Worm (Caenorhabditis elegans) whole organism, L2 larva: ENCODE results near the gene let-858.

ENCODE experiments used
- C34F6.9 ChIP-seq: fragments of 150-350 bp; optimal IDR thresholded peaks from 2 replicates; lab custom pipeline; 2014; ENCODE audit warnings: missing biosample characterization, missing genetic modification characterization
- F13H6.1 ChIP-seq: sonication (generic microtip); optimal IDR thresholded peaks from 2 replicates; lab custom pipeline; 2016; ENCODE audit warnings: missing genetic modification characterization, missing compliant biosample characterization
- R02D3.7 ChIP-seq: fragments of 150-350 bp; optimal IDR thresholded peaks from 2 replicates; lab custom pipeline; 2014; ENCODE audit warnings: missing biosample characterization, missing genetic modification characterization
- Y55F3AM.14 ChIP-seq: fragments of 200-800 bp; sonication (Bioruptor generic); optimal IDR thresholded peaks from 2 replicates; lab custom pipeline; 2018; ENCODE audit warnings: mild to moderate bottlenecking, missing genetic modification characterization, missing compliant biosample characterization
- ZK546.5 ChIP-seq: sonication (generic microtip); optimal IDR thresholded peaks from 2 replicates; lab custom pipeline; 2017; ENCODE audit warnings: missing biosample characterization, missing genetic modification characterization
- alr-1 ChIP-seq: fragments of 150-350 bp; optimal IDR thresholded peaks from 2 replicates; lab custom pipeline; 2014; ENCODE audit warnings: missing biosample characterization, missing genetic modification characterization
- ama-1 ChIP-seq: fragments of 150-350 bp; optimal IDR thresholded peaks from 2 replicates; lab custom pipeline; 2018; ENCODE audit warnings: inconsistent platforms
- ceh-16 ChIP-seq: fragments of 150-350 bp; optimal IDR thresholded peaks from 2 replicates; lab custom pipeline; 2014; ENCODE audit warnings: missing biosample characterization, missing genetic modification characterization
- ceh-82 ChIP-seq: fragments of 150-350 bp; optimal IDR thresholded peaks from 2 replicates; lab custom pipeline; 2014; ENCODE audit warnings: missing biosample characterization, missing genetic modification characterization
- crh-2 ChIP-seq: sonication (generic microtip); optimal IDR thresholded peaks from 2 replicates; lab custom pipeline; 2017; ENCODE audit warnings: missing biosample characterization, missing genetic modification characterization
- dmd-4 ChIP-seq: sonication (generic microtip); optimal IDR thresholded peaks from 2 replicates; lab custom pipeline; 2017; ENCODE audit warnings: missing biosample characterization, missing genetic modification characterization
- elt-1 ChIP-seq: fragments of 150-350 bp; optimal IDR thresholded peaks from 2 replicates; lab custom pipeline; 2014; ENCODE audit warnings: missing biosample characterization, missing genetic modification characterization
- elt-3 ChIP-seq: sonication (generic microtip); optimal IDR thresholded peaks from 2 replicates; lab custom pipeline; 2017; ENCODE audit warnings: missing biosample characterization, missing genetic modification characterization
- gmeb-1 ChIP-seq: fragments of 150-350 bp; optimal IDR thresholded peaks from 2 replicates; lab custom pipeline; 2014; ENCODE audit warnings: missing biosample characterization, missing genetic modification characterization
- lin-11 ChIP-seq: fragments of 150-350 bp; sonication (generic microtip); optimal IDR thresholded peaks from 2 replicates; lab custom pipeline; 2014; ENCODE audit warnings: missing biosample characterization, missing genetic modification characterization, inconsistent platforms, mixed read lengths
- lin-13 ChIP-seq: fragments of 150-350 bp; optimal IDR thresholded peaks from 2 replicates; lab custom pipeline; 2014; ENCODE audit warnings: missing biosample characterization, missing genetic modification reagents, missing genetic modification characterization
- lin-39 ChIP-seq: fragments of 150-350 bp; optimal IDR thresholded peaks from 2 replicates; lab custom pipeline; 2014; ENCODE audit warnings: missing biosample characterization, missing genetic modification reagents, missing genetic modification characterization
- lsy-2 ChIP-seq, 2 experiments: fragments of 150-350 bp in 1 of 2; sonication (generic microtip) in 1 of 2; optimal IDR thresholded peaks; 2 replicates each; lab custom pipeline; 2014 to 2017; ENCODE audit warnings: missing biosample characterization in 2 of 2, missing genetic modification characterization in 2 of 2
- mbf-1 ChIP-seq: sonication (generic microtip); optimal IDR thresholded peaks from 2 replicates; lab custom pipeline; 2017; ENCODE audit warnings: missing biosample characterization, missing genetic modification characterization
- mdl-1 ChIP-seq, 2 experiments: fragments of 150-350 bp in 1 of 2; sonication (generic microtip) in 1 of 2; optimal IDR thresholded peaks; 2 replicates each; lab custom pipeline; 2017; ENCODE audit warnings: missing biosample characterization in 2 of 2, missing genetic modification characterization in 2 of 2
- nhr-12 ChIP-seq: fragments of 150-350 bp; optimal IDR thresholded peaks from 2 replicates; lab custom pipeline; 2014; ENCODE audit warnings: missing biosample characterization, missing genetic modification characterization
- nhr-129 ChIP-seq: fragments of 150-350 bp; optimal IDR thresholded peaks from 2 replicates; lab custom pipeline; 2014; ENCODE audit warnings: missing biosample characterization, missing genetic modification characterization
- nhr-21 ChIP-seq: fragments of 150-350 bp; optimal IDR thresholded peaks from 2 replicates; lab custom pipeline; 2014; ENCODE audit warnings: missing biosample characterization, missing genetic modification characterization
- nhr-23 ChIP-seq: fragments of 150-350 bp; optimal IDR thresholded peaks from 2 replicates; lab custom pipeline; 2014; ENCODE audit warnings: missing biosample characterization, missing genetic modification reagents, missing genetic modification characterization
- nhr-237 ChIP-seq: fragments of 150-350 bp; optimal IDR thresholded peaks from 2 replicates; lab custom pipeline; 2014; ENCODE audit warnings: missing biosample characterization, missing genetic modification characterization
- nhr-25 ChIP-seq: fragments of 150-350 bp; sonication (generic microtip); optimal IDR thresholded peaks from 3 replicates; lab custom pipeline; 2014; ENCODE audit warnings: missing biosample characterization, missing genetic modification characterization
- nhr-6 ChIP-seq: fragments of 150-350 bp; optimal IDR thresholded peaks from 2 replicates; lab custom pipeline; 2014; ENCODE audit warnings: missing biosample characterization, missing genetic modification characterization
- nhr-77 ChIP-seq: fragments of 150-350 bp; optimal IDR thresholded peaks from 2 replicates; lab custom pipeline; 2014; ENCODE audit warnings: missing biosample characterization, missing genetic modification characterization
- peb-1 ChIP-seq: fragments of 150-350 bp; optimal IDR thresholded peaks from 2 replicates; lab custom pipeline; 2014; ENCODE audit warnings: missing biosample characterization, missing genetic modification characterization
- sem-4 ChIP-seq: fragments of 150-350 bp; optimal IDR thresholded peaks from 2 replicates; lab custom pipeline; 2014; ENCODE audit warnings: missing biosample characterization, missing genetic modification reagents, missing genetic modification characterization
- skn-1 ChIP-seq: sonication (generic microtip); optimal IDR thresholded peaks from 2 replicates; lab custom pipeline; 2017; ENCODE audit warnings: missing biosample characterization, missing genetic modification characterization
- sma-3 ChIP-seq: sonication (generic microtip); optimal IDR thresholded peaks from 2 replicates; lab custom pipeline; 2016; ENCODE audit warnings: missing genetic modification reagents, missing genetic modification characterization, missing compliant biosample characterization
- sma-9 ChIP-seq, 2 experiments: fragments of 150-350 bp in 1 of 2; sonication (generic microtip) in 1 of 2; optimal IDR thresholded peaks; 2 replicates each; lab custom pipeline; 2014 to 2016; ENCODE audit warnings: missing genetic modification characterization in 2 of 2, mild to moderate bottlenecking in 1 of 2, missing biosample characterization in 1 of 2, missing compliant biosample characterization in 1 of 2, missing genetic modification reagents in 1 of 2, moderate library complexity in 1 of 2
- snpc-4 ChIP-seq: fragments of 150-350 bp; optimal IDR thresholded peaks from 2 replicates; lab custom pipeline; 2014; ENCODE audit warnings: missing biosample characterization, missing genetic modification characterization
- unc-39 ChIP-seq: fragments of 150-350 bp; optimal IDR thresholded peaks from 2 replicates; lab custom pipeline; 2014; ENCODE audit warnings: missing biosample characterization, missing genetic modification characterization
- unc-55 ChIP-seq: fragments of 150-350 bp; sonication (generic microtip); optimal IDR thresholded peaks from 3 replicates; lab custom pipeline; 2014; ENCODE audit warnings: missing biosample characterization, missing genetic modification reagents, missing genetic modification characterization
- unc-62 ChIP-seq: fragments of 150-350 bp; optimal IDR thresholded peaks from 2 replicates; lab custom pipeline; 2014; ENCODE audit warnings: missing biosample characterization, missing genetic modification reagents, missing genetic modification characterization
- zag-1 ChIP-seq: fragments of 150-350 bp; optimal IDR thresholded peaks from 2 replicates; lab custom pipeline; 2014; ENCODE audit warnings: missing biosample characterization, missing genetic modification characterization
- ztf-1 ChIP-seq: fragments of 200-800 bp; sonication (Bioruptor generic); conservative IDR thresholded peaks from 2 replicates; pipeline ENCODE4 v1.3.6; 2022; ENCODE audit warnings: missing genetic modification characterization, missing compliant biosample characterization

Gene let-858

ce11 chrII:11050678-11051077, 28.5 kb downstream of the let-858 start:
- no peak for TF ChIP-seq ceh-82 (tag; lab: Kevin White, UChicago)
- no peak for TF ChIP-seq ceh-16
- no peak for TF ChIP-seq sem-4
- TF ChIP-seq crh-2: no peak
- TF ChIP-seq Y55F3AM.14 (GFP tag; lab: Kevin White, UChicago): no peak
- no peak for TF ChIP-seq alr-1 (tag; lab: Kevin White, UChicago)
- TF ChIP-seq R02D3.7: no peak
- no peak for TF ChIP-seq gmeb-1
- TF ChIP-seq lin-11 (tag; lab: Kevin White, UChicago): no peak
- TF ChIP-seq zag-1 (tag; lab: Kevin White, UChicago): no peak
- no peak for TF ChIP-seq snpc-4
- TF ChIP-seq ZK546.5 (tag; lab: Kevin White, UChicago): no peak
- no peak for TF ChIP-seq nhr-25 (tag; lab: Kevin White, UChicago)
- no peak for TF ChIP-seq nhr-237 (tag; lab: Kevin White, UChicago)
- no peak for TF ChIP-seq sma-9 (GFP tag; optimal IDR thresholded peaks at IDR 0.05; lab: Kevin White, UChicago)
- TF ChIP-seq sma-9 (tag; optimal IDR thresholded peaks at IDR 0.05; lab: Kevin White, UChicago): no peak
- no peak for TF ChIP-seq nhr-21 (tag; lab: Kevin White, UChicago)
- no peak for TF ChIP-seq sma-3 (GFP tag; lab: Kevin White, UChicago)
- TF ChIP-seq unc-55 (GFP tag; lab: Kevin White, UChicago): no peak

ce11 chrII:11052526-11052925, 30.4 kb downstream of the let-858 start:
- no peak for TF ChIP-seq crh-2

ce11 chrII:11055223-11055622, 33.1 kb downstream of the let-858 start, which contains the start of gene F45E10.2:
F45E10.2 (minus strand) TSS chrII:11055323.
- TF ChIP-seq nhr-23 (no peak), nhr-12 (tag; lab: Kevin White, UChicago) (no peak), elt-1 (tag; lab: Kevin White, UChicago) (no peak), dmd-4 (tag; lab: Kevin White, UChicago) (no peak), C34F6.9 (tag; lab: Kevin White, UChicago) (no peak), unc-62 (no peak), Y55F3AM.14 (GFP tag; lab: Kevin White, UChicago) (no peak), lin-13 (GFP tag; lab: Kevin White, UChicago) (no peak), mbf-1 (tag; lab: Kevin White, UChicago) (no peak), mdl-1 (tag; optimal IDR thresholded peaks at IDR 0.05; lab: Kevin White, UChicago) (no peak), ztf-1 (GFP tag; lab: Robert Waterston, UW) (no peak), nhr-129 (tag; lab: Kevin White, UChicago) (no peak), unc-39 (tag; lab: Kevin White, UChicago) (no peak), nhr-21 (tag; lab: Kevin White, UChicago) (no peak), sem-4 (no peak), lin-39 (tag; lab: Kevin White, UChicago) (no peak), alr-1 (tag; lab: Kevin White, UChicago) (no peak)

ce11 chrII:11057256-11057655, 35.1 kb downstream of the let-858 start:
- TF ChIP-seq sma-3 (GFP tag; lab: Kevin White, UChicago) (peak; percentile 7), mdl-1 (tag; optimal IDR thresholded peaks at IDR 0.05; lab: Kevin White, UChicago) (no peak)

- TF ChIP-seq snpc-4: no peak
- TF ChIP-seq alr-1 (tag; lab: Kevin White, UChicago): no peak
- no peak for TF ChIP-seq mbf-1 (tag; lab: Kevin White, UChicago)
Measured at ce11 chrII:11064191-11064695, 42.1 kb downstream of the let-858 start.

ce11 chrII:11072565-11072964, 50.4 kb downstream of the let-858 start:
- TF ChIP-seq dmd-4 (tag; lab: Kevin White, UChicago) (no peak), skn-1 (tag; lab: Kevin White, UChicago) (no peak), Y55F3AM.14 (GFP tag; lab: Kevin White, UChicago) (no peak), nhr-6 (tag; lab: Kevin White, UChicago) (no peak), F13H6.1 (no peak), ZK546.5 (tag; lab: Kevin White, UChicago) (no peak), ama-1 (lab: Kevin White, UChicago) (no peak), nhr-77 (tag; lab: Kevin White, UChicago) (no peak), peb-1 (tag; lab: Kevin White, UChicago) (no peak), elt-3 (tag; lab: Kevin White, UChicago) (no peak), lin-13 (GFP tag; lab: Kevin White, UChicago) (no peak), lsy-2 (tag; optimal IDR thresholded peaks at IDR 0.05; lab: Kevin White, UChicago) (no peak), alr-1 (tag; lab: Kevin White, UChicago) (no peak), ceh-16 (no peak)
